Fruit fly (Drosophila melanogaster): ENCODE measurements around the gene Spag1.
A peak's percentile ranks its signal among the peaks of the same experiment; 100 is the strongest.

Spag1 gene

dm6 chr3R:26933885-26934284 is 13.7 kb upstream of the Spag1 start:
- TF ChIP-seq Snoo (tag; optimal IDR thresholded peaks at IDR 0.05) (no peak), CG32121 (GFP tag; IDR thresholded peaks at IDR 0.05) (no peak), CG34367 (tag; optimal IDR thresholded peaks at IDR 0.05) (no peak), CG8301 (tag; optimal IDR thresholded peaks at IDR 0.05) (no peak), CG17806 (tag; optimal IDR thresholded peaks at IDR 0.05) (no peak), CG8159 (tag; optimal IDR thresholded peaks at IDR 0.05) (no peak), rn (GFP tag; IDR thresholded peaks at IDR 0.05) (no peak), Ets98B (GFP tag; IDR thresholded peaks at IDR 0.05) (no peak), CG10348 (GFP tag; IDR thresholded peaks at IDR 0.05) (no peak), CG12605 (GFP tag; IDR thresholded peaks at IDR 0.05) (no peak), Pif1B (GFP tag; optimal IDR thresholded peaks at IDR 0.05) (no peak), EcR (GFP tag; optimal IDR thresholded peaks at IDR 0.05) (no peak), CG4496 (GFP tag; IDR thresholded peaks at IDR 0.05) (no peak), CG14655 (GFP tag; optimal IDR thresholded peaks at IDR 0.05) (no peak), CG13204 (GFP tag; optimal IDR thresholded peaks at IDR 0.05) (no peak), gl (tag; optimal IDR thresholded peaks at IDR 0.05) (no peak), Pif1A (GFP tag; optimal IDR thresholded peaks at IDR 0.05) (no peak), CG15710 (tag; optimal IDR thresholded peaks at IDR 0.05) (no peak)

dm6 chr3R:26934523-26934922 is 13.1 kb upstream of the Spag1 start:
- TF ChIP-seq Pif1A (GFP tag; optimal IDR thresholded peaks at IDR 0.05) = no peak
- TF ChIP-seq CG13204 (GFP tag; optimal IDR thresholded peaks at IDR 0.05) = no peak
- no peak for TF ChIP-seq fd96Ca (GFP tag; IDR thresholded peaks at IDR 0.05)
- no peak for TF ChIP-seq CG34367 (tag; optimal IDR thresholded peaks at IDR 0.05)
- no peak for TF ChIP-seq CG9948 (tag; optimal IDR thresholded peaks at IDR 0.05)
- TF ChIP-seq CG32121 (GFP tag; IDR thresholded peaks at IDR 0.05) = no peak
- TF ChIP-seq Ets98B (GFP tag; IDR thresholded peaks at IDR 0.05) = no peak

dm6 chr3R:26935400-26935799 is 12.2 kb upstream of the Spag1 start:
- TF ChIP-seq gl (tag; optimal IDR thresholded peaks at IDR 0.05) (no peak), CG32121 (GFP tag; IDR thresholded peaks at IDR 0.05) (0 out of 2 replicates have a peak, but pooled peaks have one; percentile 37)

dm6 chr3R:26936501-26936900 is 11.1 kb upstream of the Spag1 start:
- TF ChIP-seq CG8159 (tag; optimal IDR thresholded peaks at IDR 0.05) (no peak), CG9948 (tag; optimal IDR thresholded peaks at IDR 0.05) (no peak), CG34367 (tag; optimal IDR thresholded peaks at IDR 0.05) (no peak), rn (GFP tag; IDR thresholded peaks at IDR 0.05) (no peak), CG8301 (tag; optimal IDR thresholded peaks at IDR 0.05) (no peak), Pif1B (GFP tag; optimal IDR thresholded peaks at IDR 0.05) (no peak), CG10348 (GFP tag; IDR thresholded peaks at IDR 0.05) (no peak), gl (tag; optimal IDR thresholded peaks at IDR 0.05) (no peak), D1 (tag; optimal IDR thresholded peaks at IDR 0.05) (no peak), CG12605 (GFP tag; IDR thresholded peaks at IDR 0.05) (no peak), Pif1A (GFP tag; optimal IDR thresholded peaks at IDR 0.05) (no peak)

- TF ChIP-seq Ets98B (GFP tag; IDR thresholded peaks at IDR 0.05) (no peak), CG8301 (tag; optimal IDR thresholded peaks at IDR 0.05) (peak; percentile 65), gl (tag; optimal IDR thresholded peaks at IDR 0.05) (no peak), CG8159 (tag; optimal IDR thresholded peaks at IDR 0.05) (peak; percentile 46), CG14655 (GFP tag; optimal IDR thresholded peaks at IDR 0.05) (peak; percentile 76), CG34367 (tag; optimal IDR thresholded peaks at IDR 0.05) (no peak), CG9948 (tag; optimal IDR thresholded peaks at IDR 0.05) (peak; percentile 37), CG12605 (GFP tag; IDR thresholded peaks at IDR 0.05) (no peak), CG15710 (tag; optimal IDR thresholded peaks at IDR 0.05) (peak; percentile 7), EcR (GFP tag; optimal IDR thresholded peaks at IDR 0.05) (no peak), Pif1A (GFP tag; optimal IDR thresholded peaks at IDR 0.05) (peak; percentile 47), CG10348 (GFP tag; IDR thresholded peaks at IDR 0.05) (no peak), Pif1B (GFP tag; optimal IDR thresholded peaks at IDR 0.05) (no peak), fd96Ca (GFP tag; IDR thresholded peaks at IDR 0.05) (no peak), CG17806 (tag; optimal IDR thresholded peaks at IDR 0.05) (no peak), CG32121 (GFP tag; IDR thresholded peaks at IDR 0.05) (no peak), rn (GFP tag; IDR thresholded peaks at IDR 0.05) (no peak), CG4496 (GFP tag; IDR thresholded peaks at IDR 0.05) (peak; percentile 21; the same call in 1 of the 3 replicates), CG13204 (GFP tag; optimal IDR thresholded peaks at IDR 0.05) (no peak), D1 (tag; optimal IDR thresholded peaks at IDR 0.05) (no peak), Snoo (tag; optimal IDR thresholded peaks at IDR 0.05) (peak; percentile 33)
Observed at dm6 chr3R:26937423-26937822, 10.2 kb upstream of the Spag1 start.

- TF ChIP-seq Snoo (tag; optimal IDR thresholded peaks at IDR 0.05) = no peak
- no peak for TF ChIP-seq CG15710 (tag; optimal IDR thresholded peaks at IDR 0.05)
- no peak for TF ChIP-seq CG8301 (tag; optimal IDR thresholded peaks at IDR 0.05)
- TF ChIP-seq CG10348 (GFP tag; IDR thresholded peaks at IDR 0.05) = no peak
- TF ChIP-seq gl (tag; optimal IDR thresholded peaks at IDR 0.05) = no peak
- TF ChIP-seq Ets98B (GFP tag; IDR thresholded peaks at IDR 0.05) = no peak
Observed at dm6 chr3R:26945233-26945632, 2.4 kb upstream of the Spag1 start, which contains the start of gene CG14252. Gene CG14252 (plus strand): TSS chr3R:26945534.

dm6 chr3R:26952200-26952856 is 4.7 kb downstream of the Spag1 start:
- TF ChIP-seq CG14655 (GFP tag; optimal IDR thresholded peaks at IDR 0.05) = no peak
- no peak for TF ChIP-seq EcR (GFP tag; optimal IDR thresholded peaks at IDR 0.05)
- no peak for TF ChIP-seq Ets98B (GFP tag; IDR thresholded peaks at IDR 0.05)
- no peak for TF ChIP-seq CG17806 (tag; optimal IDR thresholded peaks at IDR 0.05)

Data from whole organism, pupa.